Fruit fly (Drosophila melanogaster) whole organism, adult: ENCODE data around the gene CG32284.

ENCODE experiments used
- CG11617 ChIP-seq: fragments of 200-800 bp; sonication (Bioruptor generic); optimal IDR thresholded peaks from 2 replicates; lab custom pipeline; 2017; ENCODE audit warnings: mild to moderate bottlenecking, missing biosample characterization, missing genetic modification reagents, missing genetic modification characterization
- CG12768 ChIP-seq: fragments of 200-800 bp; sonication (Bioruptor generic); optimal IDR thresholded peaks from 2 replicates; lab custom pipeline; 2017; ENCODE audit warnings: missing biosample characterization, missing genetic modification characterization, mild to moderate bottlenecking, moderate library complexity, missing genetic modification reagents
- CG14711 ChIP-seq: fragments of 200-800 bp; sonication (Bioruptor generic); optimal IDR thresholded peaks from 2 replicates; lab custom pipeline; 2018; ENCODE audit warnings: missing biosample characterization, mild to moderate bottlenecking, missing genetic modification characterization, moderate library complexity
- CG1620 ChIP-seq: fragments of 200-800 bp; sonication (Bioruptor generic); optimal IDR thresholded peaks from 2 replicates; lab custom pipeline; 2016; ENCODE audit warnings: missing biosample characterization, missing genetic modification characterization
- CG33017 ChIP-seq: fragments of 200-800 bp; sonication (Bioruptor generic); optimal IDR thresholded peaks from 2 replicates; lab custom pipeline; 2018; ENCODE audit warnings: missing biosample characterization, mild to moderate bottlenecking, missing genetic modification characterization, moderate library complexity
- CG7045 ChIP-seq: fragments of 200-800 bp; sonication (Bioruptor generic); optimal IDR thresholded peaks from 2 replicates; lab custom pipeline; 2017; ENCODE audit warnings: missing biosample characterization, mild to moderate bottlenecking, missing genetic modification characterization
- CG7101 ChIP-seq: fragments of 200-800 bp; sonication (Bioruptor generic); optimal IDR thresholded peaks from 2 replicates; lab custom pipeline; 2018; ENCODE audit warnings: missing biosample characterization, mild to moderate bottlenecking, missing genetic modification characterization, moderate library complexity
- Hr96 ChIP-seq: fragments of 200-800 bp; sonication (Bioruptor generic); optimal IDR thresholded peaks from 2 replicates; lab custom pipeline; 2016; ENCODE audit warnings: missing biosample characterization, missing genetic modification characterization
- Mnt ChIP-seq: fragments of 200-800 bp; sonication (Bioruptor generic); optimal IDR thresholded peaks from 2 replicates; lab custom pipeline; 2016; ENCODE audit warnings: missing biosample characterization, mild to moderate bottlenecking, missing genetic modification characterization
- bab1 ChIP-seq: fragments of 200-800 bp; sonication (Bioruptor generic); optimal IDR thresholded peaks from 3 replicates; lab custom pipeline; 2019; ENCODE audit warnings: missing biosample characterization, mild to moderate bottlenecking, missing genetic modification characterization, moderate library complexity
- cnc ChIP-seq, 2 experiments: fragments of >200 bp; optimal IDR thresholded peaks; 2 replicates each; lab custom pipeline; 2017
- kay ChIP-seq: fragments of 200-800 bp; sonication (Bioruptor generic); peaks from one replicate; lab custom pipeline; 2016; ENCODE audit warnings: missing biosample characterization, missing genetic modification characterization, borderline replicate concordance
- pad ChIP-seq: fragments of 200-800 bp; sonication (Bioruptor generic); optimal IDR thresholded peaks from 3 replicates; lab custom pipeline; 2017; ENCODE audit warnings: missing biosample characterization, missing genetic modification characterization, mild to moderate bottlenecking, moderate library complexity, missing genetic modification reagents

dm6 chr3L:3222643-3223389, 36.4 kb downstream of the CG32284 start, which contains the start of the genes RpL28 and eIF1:
- TF ChIP-seq CG14711 (tag; lab: Kevin White, UChicago) (peak; percentile 79), CG11617 (GFP tag; lab: Kevin White, UChicago) (peak; percentile 98), pad (GFP tag; lab: Kevin White, UChicago) (peak; percentile 87), CG12768 (GFP tag; lab: Kevin White, UChicago) (peak; percentile 94), CG1620 (peak; percentile 98), bab1 (peak; percentile 70), cnc (optimal IDR thresholded peaks at IDR 0.05; lab: Kevin White, UChicago) (no peak), CG7101 (tag; lab: Kevin White, UChicago) (peak; percentile 96), kay (GFP tag; lab: Kevin White, UChicago) (no peak), CG7045 (GFP tag; lab: Kevin White, UChicago) (peak; percentile 93), Mnt (peak; percentile 96), Hr96 (peak; percentile 97), CG33017 (tag; lab: Kevin White, UChicago) (peak; percentile 81)
